Fruit fly (Drosophila melanogaster): ENCODE results near the gene CG31342.

The CG31342 gene

dm6 chr3R:13030257-13031173, 44.7 kb downstream of the CG31342 start, which contains the start of the genes CG46281 and CG46280 (continued):
- TF ChIP-seq sc (optimal IDR thresholded peaks at IDR 0.05) (no peak), sc (GFP tag; optimal IDR thresholded peaks at IDR 0.05) (no peak), CG15011 (GFP tag; optimal IDR thresholded peaks at IDR 0.05) (no peak), Hand (GFP tag; optimal IDR thresholded peaks at IDR 0.05) (peak; percentile 23), Chrac-16 (GFP tag; optimal IDR thresholded peaks at IDR 0.05) (peak; percentile 32), dmrt11E (tag; optimal IDR thresholded peaks at IDR 0.05) (peak; percentile 19), CG12942 (GFP tag; optimal IDR thresholded peaks at IDR 0.05) (peak; percentile 17), CoRest (tag; optimal IDR thresholded peaks at IDR 0.05) (no peak), sens (GFP tag) (peak; percentile 93), CG8290 (GFP tag; optimal IDR thresholded peaks at IDR 0.05) (peak; percentile 23), CG8290 (tag; optimal IDR thresholded peaks at IDR 0.05) (no peak), CG13123 (GFP tag; optimal IDR thresholded peaks at IDR 0.05) (no peak), Mad (GFP tag; optimal IDR thresholded peaks at IDR 0.05) (peak; percentile 14), nmo (GFP tag; optimal IDR thresholded peaks at IDR 0.05) (no peak), CG10959 (GFP tag; IDR thresholded peaks at IDR 0.05) (no peak), NfI (GFP tag; optimal IDR thresholded peaks at IDR 0.05) (no peak), CG33557 (GFP tag; optimal IDR thresholded peaks at IDR 0.05) (peak; percentile 14), CG7963 (GFP tag; IDR thresholded peaks at IDR 0.05; ENCODE audit: partially characterized antibody) (no peak), CG14710 (tag; optimal IDR thresholded peaks at IDR 0.05) (peak; percentile 93), CG2120 (GFP tag; optimal IDR thresholded peaks at IDR 0.05) (peak; percentile 71), CG12769 (tag; optimal IDR thresholded peaks at IDR 0.05) (no peak), CG30020 (tag; optimal IDR thresholded peaks at IDR 0.05) (peak; percentile 74), cato (GFP tag; optimal IDR thresholded peaks at IDR 0.05; ENCODE audit: borderline replicate concordance) (peak; percentile 1), lola (GFP tag; optimal IDR thresholded peaks at IDR 0.05) (peak in 1 of 3 experiments; percentile 30), Poxn (GFP tag; IDR thresholded peaks at IDR 0.05) (no peak), Med (GFP tag) (peak; percentile 95), CG18476 (GFP tag; optimal IDR thresholded peaks at IDR 0.05) (no peak), HLH54F (GFP tag; optimal IDR thresholded peaks at IDR 0.05) (peak; percentile 48), CG11560 (tag; IDR thresholded peaks at IDR 0.05) (no peak), CG3065 (GFP tag; optimal IDR thresholded peaks at IDR 0.05) (no peak), lmd (GFP tag; IDR thresholded peaks at IDR 0.05) (no peak), lilli (GFP tag; optimal IDR thresholded peaks at IDR 0.05) (peak; percentile 66), CG7786 (GFP tag; optimal IDR thresholded peaks at IDR 0.05) (peak; percentile 6), twi (tag; optimal IDR thresholded peaks at IDR 0.05) (no peak), sr (GFP tag; IDR thresholded peaks at IDR 0.05) (no peak), Kr (GFP tag; optimal IDR thresholded peaks at IDR 0.05) (no peak), CG7745 (tag; optimal IDR thresholded peaks at IDR 0.05) (no peak), CG3847 (GFP tag; IDR thresholded peaks at IDR 0.05) (0 out of 2 replicates have a peak, but pooled peaks have one; percentile 36), CG5953 (GFP tag; IDR thresholded peaks at IDR 0.05) (no peak), CG1529 (GFP tag; optimal IDR thresholded peaks at IDR 0.05) (no peak), Dref (GFP tag; IDR thresholded peaks at IDR 0.05) (peak; percentile 72), vnd (GFP tag; IDR thresholded peaks at IDR 0.05; ENCODE audit: partially characterized antibody) (peak; percentile 33; the same call in 1 of the 3 replicates), CG16863 (GFP tag; optimal IDR thresholded peaks at IDR 0.05) (peak; percentile 22), CG14860 (GFP tag; IDR thresholded peaks at IDR 0.05; ENCODE audit: partially characterized antibody) (peak; percentile 32; the same call in 1 of the 3 replicates), Fer1 (GFP tag; optimal IDR thresholded peaks at IDR 0.05) (peak; percentile 20), scrt (GFP tag; optimal IDR thresholded peaks at IDR 0.05) (no peak), Bgb (GFP tag; IDR thresholded peaks at IDR 0.05; ENCODE audit: partially characterized antibody) (0 out of 2 replicates have a peak, but pooled peaks have one; percentile 28), hbn (GFP tag; IDR thresholded peaks at IDR 0.05; ENCODE audit: partially characterized antibody) (peak; percentile 40; the same call in 1 of the 2 replicates)
